Worm (Caenorhabditis elegans) whole organism, mixed stage, embryonic: ENCODE results near the gene clec-54.

Source experiments
- M03D4.4 ChIP-seq: sonication (generic microtip); optimal IDR thresholded peaks from 2 replicates; lab custom pipeline; 2017; ENCODE audit warnings: mild to moderate bottlenecking, missing genetic modification characterization, missing compliant biosample characterization
- blmp-1 ChIP-seq: fragments of 150-350 bp; optimal IDR thresholded peaks from 2 replicates; lab custom pipeline; 2014; ENCODE audit warnings: missing biosample characterization, missing genetic modification characterization
- ceh-39 ChIP-seq: fragments of 150-350 bp; optimal IDR thresholded peaks from 2 replicates; lab custom pipeline; 2014; ENCODE audit warnings: missing biosample characterization, missing genetic modification characterization
- ceh-83 ChIP-seq: fragments of 200-800 bp; sonication (Bioruptor generic); optimal IDR thresholded peaks from 2 replicates; lab custom pipeline; 2018; ENCODE audit warnings: mild to moderate bottlenecking, missing genetic modification characterization, missing compliant biosample characterization
- ces-1 ChIP-seq: fragments of 150-350 bp; optimal IDR thresholded peaks from 2 replicates; lab custom pipeline; 2014; ENCODE audit warnings: missing biosample characterization, missing genetic modification reagents, missing genetic modification characterization
- cnd-1 ChIP-seq: fragments of 200-800 bp; sonication (Bioruptor generic); optimal IDR thresholded peaks from 2 replicates; lab custom pipeline; 2018; ENCODE audit warnings: mild to moderate bottlenecking, missing genetic modification characterization, missing compliant biosample characterization
- drap-1 ChIP-seq: fragments of 200-800 bp; sonication (Bioruptor generic); optimal IDR thresholded peaks from 3 replicates; lab custom pipeline; 2018; ENCODE audit warnings: mild to moderate bottlenecking, missing genetic modification characterization, missing compliant biosample characterization
- elt-1 ChIP-seq: sonication (generic microtip); optimal IDR thresholded peaks from 2 replicates; lab custom pipeline; 2017; ENCODE audit warnings: missing genetic modification characterization, mild to moderate bottlenecking, missing compliant biosample characterization, antibody characterized with exemption, moderate library complexity, borderline replicate concordance; ENCODE audit not compliant: insufficient read depth
- elt-3 ChIP-seq: fragments of 150-350 bp; optimal IDR thresholded peaks from 2 replicates; lab custom pipeline; 2014; ENCODE audit warnings: missing biosample characterization, missing genetic modification characterization
- ham-2 ChIP-seq: fragments of 200-800 bp; sonication (Bioruptor generic); optimal IDR thresholded peaks from 2 replicates; lab custom pipeline; 2018; ENCODE audit warnings: mild to moderate bottlenecking, missing genetic modification characterization, missing compliant biosample characterization
- hlh-1 ChIP-seq: fragments of 150-350 bp; optimal IDR thresholded peaks from 2 replicates; lab custom pipeline; 2014; ENCODE audit warnings: missing biosample characterization, missing genetic modification reagents, missing genetic modification characterization
- lin-13 ChIP-seq: fragments of 150-350 bp; optimal IDR thresholded peaks from 2 replicates; lab custom pipeline; 2014; ENCODE audit warnings: missing biosample characterization, missing genetic modification characterization
- lin-32 ChIP-seq: fragments of 200-800 bp; sonication (Bioruptor generic); optimal IDR thresholded peaks from 2 replicates; lab custom pipeline; 2018; ENCODE audit warnings: mild to moderate bottlenecking, missing genetic modification characterization, missing compliant biosample characterization
- mab-5 ChIP-seq: fragments of 150-350 bp; optimal IDR thresholded peaks from 2 replicates; lab custom pipeline; 2014; ENCODE audit warnings: missing biosample characterization, missing genetic modification characterization
- mep-1 ChIP-seq: fragments of 150-350 bp; optimal IDR thresholded peaks from 2 replicates; lab custom pipeline; 2017; ENCODE audit warnings: missing biosample characterization, missing genetic modification reagents, missing genetic modification characterization, inconsistent platforms
- mls-2 ChIP-seq: sonication (generic microtip); optimal IDR thresholded peaks from 2 replicates; lab custom pipeline; 2016; ENCODE audit warnings: mild to moderate bottlenecking, missing genetic modification characterization, moderate library complexity, missing compliant biosample characterization
- nhr-12 ChIP-seq: fragments of 150-350 bp; optimal IDR thresholded peaks from 2 replicates; lab custom pipeline; 2014; ENCODE audit warnings: missing biosample characterization, missing genetic modification characterization
- nhr-2 ChIP-seq: fragments of 150-350 bp; optimal IDR thresholded peaks from 2 replicates; lab custom pipeline; 2014; ENCODE audit warnings: missing biosample characterization, missing genetic modification characterization
- nhr-28 ChIP-seq: fragments of 150-350 bp; optimal IDR thresholded peaks from 2 replicates; lab custom pipeline; 2014; ENCODE audit warnings: missing biosample characterization, missing genetic modification characterization
- nhr-76 ChIP-seq: sonication (generic microtip); optimal IDR thresholded peaks from 2 replicates; lab custom pipeline; 2017; ENCODE audit warnings: missing biosample characterization, missing genetic modification characterization
- pha-4 ChIP-seq: fragments of 150-350 bp; optimal IDR thresholded peaks from 2 replicates; lab custom pipeline; 2018; ENCODE audit warnings: missing biosample characterization, missing genetic modification reagents, missing genetic modification characterization
- sem-2 ChIP-seq: fragments of 200-800 bp; sonication (Bioruptor generic); optimal IDR thresholded peaks from 2 replicates; lab custom pipeline; 2018; ENCODE audit warnings: mild to moderate bottlenecking, missing genetic modification characterization, missing compliant biosample characterization
- sptf-1 ChIP-seq: sonication (generic microtip); optimal IDR thresholded peaks from 2 replicates; lab custom pipeline; 2017; ENCODE audit warnings: mild to moderate bottlenecking, missing genetic modification characterization, moderate library complexity, missing compliant biosample characterization
- tbx-8 ChIP-seq: fragments of 200-800 bp; sonication (Bioruptor generic); optimal IDR thresholded peaks from 2 replicates; lab custom pipeline; 2018; ENCODE audit warnings: mild to moderate bottlenecking, missing genetic modification characterization, moderate library complexity, missing compliant biosample characterization
- unc-120 ChIP-seq: sonication (generic microtip); optimal IDR thresholded peaks from 2 replicates; lab custom pipeline; 2017; ENCODE audit warnings: missing genetic modification characterization, missing compliant biosample characterization; ENCODE audit not compliant: poor library complexity, severe bottlenecking
- unc-39 ChIP-seq: fragments of 150-350 bp; optimal IDR thresholded peaks from 2 replicates; lab custom pipeline; 2014; ENCODE audit warnings: missing biosample characterization, missing genetic modification characterization
- unc-62 ChIP-seq: fragments of 150-350 bp; optimal IDR thresholded peaks from 2 replicates; lab custom pipeline; 2014; ENCODE audit warnings: missing biosample characterization, missing genetic modification reagents, missing genetic modification characterization
- zip-8 ChIP-seq: fragments of 150-350 bp; optimal IDR thresholded peaks from 2 replicates; lab custom pipeline; 2014; ENCODE audit warnings: missing biosample characterization, missing genetic modification characterization
- ztf-11 ChIP-seq: fragments of 150-350 bp; optimal IDR thresholded peaks from 2 replicates; lab custom pipeline; 2014; ENCODE audit warnings: missing biosample characterization, missing genetic modification characterization

clec-54 gene

DNA sequence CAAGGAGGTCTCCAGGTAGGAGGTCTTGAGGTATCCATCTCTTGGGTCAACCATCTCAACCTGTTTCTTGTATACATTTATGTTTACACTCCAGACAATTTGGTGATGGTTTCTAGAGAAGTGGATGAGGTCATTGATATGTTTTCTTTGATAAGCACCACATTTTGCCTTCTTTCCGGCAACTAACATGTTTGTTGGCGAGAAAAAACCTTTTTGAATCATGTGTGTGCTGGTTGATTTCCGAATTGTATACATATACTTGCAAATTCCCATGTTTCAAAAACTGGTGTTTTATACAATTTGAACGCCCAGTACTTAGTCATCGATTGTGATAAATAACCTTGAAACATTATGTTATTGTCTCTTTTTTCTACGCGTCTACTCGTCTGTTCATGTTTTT is 27.4 kb downstream of the clec-54 start:
- TF ChIP-seq sem-2: no peak
- TF ChIP-seq M03D4.4: no peak
- no peak for TF ChIP-seq unc-62 (GFP tag; lab: Kevin White, UChicago)
- no peak for TF ChIP-seq nhr-2
- TF ChIP-seq mab-5: no peak
- TF ChIP-seq cnd-1 (tag; lab: Kevin White, UChicago): no peak
- TF ChIP-seq pha-4: no peak
- no peak for TF ChIP-seq ham-2
- TF ChIP-seq zip-8 (tag; lab: Kevin White, UChicago): no peak
- TF ChIP-seq unc-39: no peak
- no peak for TF ChIP-seq tbx-8
- no peak for TF ChIP-seq ceh-39 (tag; lab: Kevin White, UChicago)
- TF ChIP-seq lin-32 (GFP tag; lab: Kevin White, UChicago): no peak
- no peak for TF ChIP-seq nhr-76 (tag; lab: Kevin White, UChicago)
- no peak for TF ChIP-seq elt-3 (tag; lab: Kevin White, UChicago)
- TF ChIP-seq mep-1 (tag; lab: Kevin White, UChicago): no peak

DNA sequence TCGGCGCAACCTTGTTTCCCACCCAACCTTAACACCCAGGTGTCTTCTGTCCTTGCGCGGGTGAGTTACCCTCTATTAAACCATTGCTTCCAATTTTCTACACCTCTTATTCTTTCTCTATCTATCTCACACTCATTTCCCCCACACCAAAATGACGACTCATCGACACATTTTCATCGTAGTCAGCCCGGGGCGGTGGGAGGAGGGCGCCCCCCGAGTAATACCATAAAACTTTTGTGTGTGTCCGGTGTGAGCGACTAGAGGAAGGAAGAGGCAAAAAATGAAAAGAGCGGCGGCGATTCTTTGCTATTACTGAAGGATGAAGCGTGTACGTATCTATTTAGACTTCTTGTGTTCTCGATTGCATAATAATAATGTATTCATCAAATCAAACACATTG is 28.1 kb downstream of the clec-54 start:
- peak; percentile 29 for TF ChIP-seq M03D4.4
- peak; percentile 66 for TF ChIP-seq drap-1 (GFP tag; lab: Kevin White, UChicago)
- no peak for TF ChIP-seq unc-120 (tag; lab: Kevin White, UChicago)

DNA sequence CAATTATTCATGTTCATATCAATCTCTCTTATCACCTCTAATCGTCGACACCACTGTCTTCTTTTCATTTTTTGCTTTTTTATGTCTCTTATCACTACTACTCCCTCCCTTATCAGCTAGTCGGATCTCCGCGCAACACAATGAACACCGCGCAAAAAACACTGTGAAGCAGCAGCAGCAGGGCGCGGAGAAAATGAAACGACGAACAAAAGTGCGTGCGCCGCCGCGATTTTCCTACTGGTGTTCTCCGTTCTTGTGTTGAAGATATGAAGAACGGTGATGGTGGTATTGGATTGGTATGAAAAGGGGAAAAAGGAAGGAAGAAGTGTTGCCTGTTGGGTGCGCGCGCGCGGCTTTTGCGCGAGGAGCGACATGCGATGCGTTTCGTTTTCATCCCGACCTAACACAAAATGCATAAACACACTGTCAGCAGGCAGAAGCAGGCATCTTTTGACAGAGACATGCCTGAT is 29.1 kb downstream of the clec-54 start:
- TF ChIP-seq drap-1 (GFP tag; lab: Kevin White, UChicago) (peak; percentile 62), sptf-1 (tag; lab: Kevin White, UChicago) (peak; percentile 30), unc-39 (no peak), lin-13 (tag; lab: Kevin White, UChicago) (no peak), elt-3 (tag; lab: Kevin White, UChicago) (peak; percentile 14), nhr-28 (tag; lab: Kevin White, UChicago) (no peak), sem-2 (peak; percentile 7), elt-1 (tag; lab: Kevin White, UChicago) (peak; percentile 92), cnd-1 (tag; lab: Kevin White, UChicago) (peak; percentile 15), ham-2 (peak; percentile 95)

DNA sequence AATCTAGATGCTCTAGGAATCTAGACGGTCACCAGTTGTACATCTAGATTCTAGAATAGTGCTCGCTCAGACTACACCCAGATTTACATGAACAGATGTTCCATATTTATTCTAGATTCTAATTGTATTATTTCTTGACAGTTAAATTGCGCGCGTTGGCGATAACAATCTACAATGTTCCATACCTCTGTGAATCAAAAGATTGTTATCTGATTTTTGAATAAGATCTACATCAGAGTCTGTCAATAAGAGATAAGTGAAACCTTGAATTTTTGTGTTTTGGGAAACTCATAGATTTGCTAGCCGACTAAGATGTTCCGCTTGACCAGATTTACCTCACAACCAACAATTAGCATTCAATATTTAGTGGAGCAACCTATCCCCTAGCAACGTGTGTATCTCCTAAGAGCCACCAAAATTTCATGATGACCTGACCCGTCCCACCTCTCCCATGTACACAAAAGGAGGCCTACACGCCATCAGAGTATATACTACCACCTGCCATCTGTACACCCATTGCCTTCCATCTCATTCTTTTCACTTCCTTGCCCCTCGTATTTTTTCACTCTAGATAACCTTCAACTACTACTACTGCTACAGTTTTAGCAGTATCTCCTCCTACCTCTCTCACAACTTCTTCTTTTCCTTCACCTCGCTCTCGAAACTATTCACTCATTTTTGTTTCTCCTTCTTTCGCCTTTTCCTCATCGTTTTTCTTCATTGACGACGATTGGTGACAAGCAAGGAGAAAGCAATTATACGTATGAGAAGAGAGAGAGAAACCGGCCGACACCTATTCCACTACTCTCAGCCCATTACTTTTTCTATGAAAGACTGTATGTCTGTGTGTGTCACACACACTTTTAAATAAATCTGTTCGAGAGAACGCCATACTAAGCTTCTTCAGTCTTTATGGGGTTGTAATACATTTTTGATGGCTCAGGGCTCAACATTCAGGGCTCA is 30.3 kb downstream of the clec-54 start:
- TF ChIP-seq sem-2 (no peak), hlh-1 (tag; lab: Kevin White, UChicago) (no peak), drap-1 (GFP tag; lab: Kevin White, UChicago) (peak; percentile 66), elt-1 (tag; lab: Kevin White, UChicago) (peak; percentile 99), mep-1 (tag; lab: Kevin White, UChicago) (no peak), mab-5 (no peak), cnd-1 (tag; lab: Kevin White, UChicago) (no peak), ceh-83 (GFP tag; lab: Kevin White, UChicago) (no peak), sptf-1 (tag; lab: Kevin White, UChicago) (no peak), nhr-12 (tag; lab: Kevin White, UChicago) (no peak), M03D4.4 (no peak), mls-2 (no peak), elt-3 (tag; lab: Kevin White, UChicago) (no peak), unc-62 (GFP tag; lab: Kevin White, UChicago) (peak; percentile 68), ztf-11 (tag; lab: Kevin White, UChicago) (peak; percentile 46), nhr-2 (peak; percentile 53), ces-1 (GFP tag; lab: Kevin White, UChicago) (peak; percentile 58), ham-2 (peak; percentile 57)

DNA sequence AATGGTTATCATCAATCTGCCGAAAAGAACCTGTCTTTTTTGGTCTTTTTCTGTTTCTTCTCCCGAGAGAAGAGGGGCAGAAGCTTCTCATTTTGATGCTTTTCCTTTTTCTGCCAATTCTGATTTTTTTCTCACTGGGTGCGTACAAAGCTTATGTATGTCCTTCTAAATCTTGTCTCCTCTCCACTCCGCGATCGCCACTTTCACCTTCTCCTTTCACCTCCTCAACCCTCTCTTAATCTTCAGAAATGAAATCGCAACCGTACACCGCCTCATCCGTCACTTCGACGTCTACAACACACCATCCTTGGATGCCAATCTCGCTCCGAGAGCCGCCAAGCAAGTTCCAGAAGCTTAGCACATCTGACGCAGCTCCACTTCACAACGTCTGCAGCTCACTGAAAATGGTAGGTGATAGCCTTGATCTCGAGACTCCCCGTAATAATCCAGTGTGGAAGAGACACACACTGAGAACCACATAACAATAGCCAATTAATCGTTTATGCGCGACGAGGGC is 31.4 kb downstream of the clec-54 start, which contains the start of gene R02D5.1:
TSS of gene R02D5.1 (plus strand) at position 245 of the 517 bp plus-strand sequence.
- TF ChIP-seq nhr-2 (peak; percentile 2), drap-1 (GFP tag; lab: Kevin White, UChicago) (peak; percentile 56), cnd-1 (tag; lab: Kevin White, UChicago) (peak; percentile 34), ham-2 (peak; percentile 71), ztf-11 (tag; lab: Kevin White, UChicago) (no peak), M03D4.4 (no peak), blmp-1 (tag; lab: Kevin White, UChicago) (peak; percentile 95), ces-1 (GFP tag; lab: Kevin White, UChicago) (peak; percentile 25), unc-120 (tag; lab: Kevin White, UChicago) (no peak), elt-1 (tag; lab: Kevin White, UChicago) (peak; percentile 19), ceh-83 (GFP tag; lab: Kevin White, UChicago) (no peak), lin-32 (GFP tag; lab: Kevin White, UChicago) (no peak)
